Worm (Caenorhabditis elegans) whole organism, L2 larva: ENCODE measurements around the gene fbxa-45.

Experiments
- C34F6.9 ChIP-seq: fragments of 150-350 bp; optimal IDR thresholded peaks from 2 replicates; lab custom pipeline; 2014; ENCODE audit warnings: missing biosample characterization, missing genetic modification characterization
- F13H6.1 ChIP-seq: sonication (generic microtip); optimal IDR thresholded peaks from 2 replicates; lab custom pipeline; 2016; ENCODE audit warnings: missing genetic modification characterization, missing compliant biosample characterization
- R02D3.7 ChIP-seq: fragments of 150-350 bp; optimal IDR thresholded peaks from 2 replicates; lab custom pipeline; 2014; ENCODE audit warnings: missing biosample characterization, missing genetic modification characterization
- ZK546.5 ChIP-seq: sonication (generic microtip); optimal IDR thresholded peaks from 2 replicates; lab custom pipeline; 2017; ENCODE audit warnings: missing biosample characterization, missing genetic modification characterization
- alr-1 ChIP-seq: fragments of 150-350 bp; optimal IDR thresholded peaks from 2 replicates; lab custom pipeline; 2014; ENCODE audit warnings: missing biosample characterization, missing genetic modification characterization
- ama-1 ChIP-seq: fragments of 150-350 bp; optimal IDR thresholded peaks from 2 replicates; lab custom pipeline; 2018; ENCODE audit warnings: inconsistent platforms
- ceh-16 ChIP-seq: fragments of 150-350 bp; optimal IDR thresholded peaks from 2 replicates; lab custom pipeline; 2014; ENCODE audit warnings: missing biosample characterization, missing genetic modification characterization
- crh-2 ChIP-seq: sonication (generic microtip); optimal IDR thresholded peaks from 2 replicates; lab custom pipeline; 2017; ENCODE audit warnings: missing biosample characterization, missing genetic modification characterization
- dmd-4 ChIP-seq: sonication (generic microtip); optimal IDR thresholded peaks from 2 replicates; lab custom pipeline; 2017; ENCODE audit warnings: missing biosample characterization, missing genetic modification characterization
- egl-27 ChIP-seq: sonication (generic microtip); optimal IDR thresholded peaks from 3 replicates; lab custom pipeline; 2017; ENCODE audit warnings: missing biosample characterization, missing genetic modification reagents, missing genetic modification characterization
- elt-1 ChIP-seq: fragments of 150-350 bp; optimal IDR thresholded peaks from 2 replicates; lab custom pipeline; 2014; ENCODE audit warnings: missing biosample characterization, missing genetic modification characterization
- elt-3 ChIP-seq: sonication (generic microtip); optimal IDR thresholded peaks from 2 replicates; lab custom pipeline; 2017; ENCODE audit warnings: missing biosample characterization, missing genetic modification characterization
- fos-1 ChIP-seq: fragments of 150-350 bp; optimal IDR thresholded peaks from 2 replicates; lab custom pipeline; 2014; ENCODE audit warnings: missing biosample characterization, missing genetic modification characterization
- gmeb-1 ChIP-seq: fragments of 150-350 bp; optimal IDR thresholded peaks from 2 replicates; lab custom pipeline; 2014; ENCODE audit warnings: missing biosample characterization, missing genetic modification characterization
- lin-39 ChIP-seq: fragments of 150-350 bp; optimal IDR thresholded peaks from 2 replicates; lab custom pipeline; 2014; ENCODE audit warnings: missing biosample characterization, missing genetic modification reagents, missing genetic modification characterization
- lsy-2 ChIP-seq, 2 experiments: fragments of 150-350 bp in 1 of 2; sonication (generic microtip) in 1 of 2; optimal IDR thresholded peaks; 2 replicates each; lab custom pipeline; 2014 to 2017; ENCODE audit warnings: missing biosample characterization in 2 of 2, missing genetic modification characterization in 2 of 2
- mab-5 ChIP-seq: fragments of 150-350 bp; optimal IDR thresholded peaks from 2 replicates; lab custom pipeline; 2014; ENCODE audit warnings: missing biosample characterization, missing genetic modification characterization
- mbf-1 ChIP-seq: sonication (generic microtip); optimal IDR thresholded peaks from 2 replicates; lab custom pipeline; 2017; ENCODE audit warnings: missing biosample characterization, missing genetic modification characterization
- mdl-1 ChIP-seq, 2 experiments: fragments of 150-350 bp in 1 of 2; sonication (generic microtip) in 1 of 2; optimal IDR thresholded peaks; 2 replicates each; lab custom pipeline; 2017; ENCODE audit warnings: missing biosample characterization in 2 of 2, missing genetic modification characterization in 2 of 2
- nhr-10 ChIP-seq: sonication (generic microtip); optimal IDR thresholded peaks from 2 replicates; lab custom pipeline; 2017; ENCODE audit warnings: missing biosample characterization, missing genetic modification characterization
- nhr-12 ChIP-seq: fragments of 150-350 bp; optimal IDR thresholded peaks from 2 replicates; lab custom pipeline; 2014; ENCODE audit warnings: missing biosample characterization, missing genetic modification characterization
- nhr-129 ChIP-seq: fragments of 150-350 bp; optimal IDR thresholded peaks from 2 replicates; lab custom pipeline; 2014; ENCODE audit warnings: missing biosample characterization, missing genetic modification characterization
- nhr-21 ChIP-seq: fragments of 150-350 bp; optimal IDR thresholded peaks from 2 replicates; lab custom pipeline; 2014; ENCODE audit warnings: missing biosample characterization, missing genetic modification characterization
- nhr-23 ChIP-seq: fragments of 150-350 bp; optimal IDR thresholded peaks from 2 replicates; lab custom pipeline; 2014; ENCODE audit warnings: missing biosample characterization, missing genetic modification reagents, missing genetic modification characterization
- nhr-237 ChIP-seq: fragments of 150-350 bp; optimal IDR thresholded peaks from 2 replicates; lab custom pipeline; 2014; ENCODE audit warnings: missing biosample characterization, missing genetic modification characterization
- nhr-25 ChIP-seq: fragments of 150-350 bp; sonication (generic microtip); optimal IDR thresholded peaks from 3 replicates; lab custom pipeline; 2014; ENCODE audit warnings: missing biosample characterization, missing genetic modification characterization
- nhr-6 ChIP-seq: fragments of 150-350 bp; optimal IDR thresholded peaks from 2 replicates; lab custom pipeline; 2014; ENCODE audit warnings: missing biosample characterization, missing genetic modification characterization
- nhr-77 ChIP-seq: fragments of 150-350 bp; optimal IDR thresholded peaks from 2 replicates; lab custom pipeline; 2014; ENCODE audit warnings: missing biosample characterization, missing genetic modification characterization
- peb-1 ChIP-seq: fragments of 150-350 bp; optimal IDR thresholded peaks from 2 replicates; lab custom pipeline; 2014; ENCODE audit warnings: missing biosample characterization, missing genetic modification characterization
- sem-4 ChIP-seq: fragments of 150-350 bp; optimal IDR thresholded peaks from 2 replicates; lab custom pipeline; 2014; ENCODE audit warnings: missing biosample characterization, missing genetic modification reagents, missing genetic modification characterization
- sma-3 ChIP-seq: sonication (generic microtip); optimal IDR thresholded peaks from 2 replicates; lab custom pipeline; 2016; ENCODE audit warnings: missing genetic modification reagents, missing genetic modification characterization, missing compliant biosample characterization
- snpc-4 ChIP-seq: fragments of 150-350 bp; optimal IDR thresholded peaks from 2 replicates; lab custom pipeline; 2014; ENCODE audit warnings: missing biosample characterization, missing genetic modification characterization
- unc-39 ChIP-seq: fragments of 150-350 bp; optimal IDR thresholded peaks from 2 replicates; lab custom pipeline; 2014; ENCODE audit warnings: missing biosample characterization, missing genetic modification characterization
- unc-55 ChIP-seq: fragments of 150-350 bp; sonication (generic microtip); optimal IDR thresholded peaks from 3 replicates; lab custom pipeline; 2014; ENCODE audit warnings: missing biosample characterization, missing genetic modification reagents, missing genetic modification characterization
- unc-62 ChIP-seq: fragments of 150-350 bp; optimal IDR thresholded peaks from 2 replicates; lab custom pipeline; 2014; ENCODE audit warnings: missing biosample characterization, missing genetic modification reagents, missing genetic modification characterization
- zag-1 ChIP-seq: fragments of 150-350 bp; optimal IDR thresholded peaks from 2 replicates; lab custom pipeline; 2014; ENCODE audit warnings: missing biosample characterization, missing genetic modification characterization
- ztf-11 ChIP-seq: sonication (generic microtip); optimal IDR thresholded peaks from 2 replicates; lab custom pipeline; 2017; ENCODE audit warnings: missing biosample characterization, missing genetic modification characterization
- ztf-4 ChIP-seq: fragments of 150-350 bp; optimal IDR thresholded peaks from 2 replicates; lab custom pipeline; 2014; ENCODE audit warnings: missing biosample characterization, missing genetic modification characterization

The fbxa-45 gene

ce11 chrV:16880679-16881078 is 18.6 kb downstream of the fbxa-45 start, which contains the start of gene F09C6.14:
Gene F09C6.14, plus strand, starts transcription at chrV:16880979.
- TF ChIP-seq ztf-4 (tag; lab: Kevin White, UChicago) (no peak), zag-1 (tag; lab: Kevin White, UChicago) (no peak), mab-5 (tag; lab: Kevin White, UChicago) (no peak), elt-3 (tag; lab: Kevin White, UChicago) (no peak), lin-39 (tag; lab: Kevin White, UChicago) (no peak), nhr-10 (tag; lab: Kevin White, UChicago) (no peak), mdl-1 (tag; optimal IDR thresholded peaks at IDR 0.05; lab: Kevin White, UChicago) (no peak), nhr-129 (tag; lab: Kevin White, UChicago) (no peak), nhr-21 (tag; lab: Kevin White, UChicago) (no peak), dmd-4 (tag; lab: Kevin White, UChicago) (no peak), unc-55 (GFP tag; lab: Kevin White, UChicago) (no peak), lsy-2 (tag; optimal IDR thresholded peaks at IDR 0.05; lab: Kevin White, UChicago) (no peak), crh-2 (tag; lab: Kevin White, UChicago) (no peak), nhr-77 (no peak), nhr-12 (tag; lab: Kevin White, UChicago) (no peak), F13H6.1 (tag; lab: Kevin White, UChicago) (no peak)

DNA sequence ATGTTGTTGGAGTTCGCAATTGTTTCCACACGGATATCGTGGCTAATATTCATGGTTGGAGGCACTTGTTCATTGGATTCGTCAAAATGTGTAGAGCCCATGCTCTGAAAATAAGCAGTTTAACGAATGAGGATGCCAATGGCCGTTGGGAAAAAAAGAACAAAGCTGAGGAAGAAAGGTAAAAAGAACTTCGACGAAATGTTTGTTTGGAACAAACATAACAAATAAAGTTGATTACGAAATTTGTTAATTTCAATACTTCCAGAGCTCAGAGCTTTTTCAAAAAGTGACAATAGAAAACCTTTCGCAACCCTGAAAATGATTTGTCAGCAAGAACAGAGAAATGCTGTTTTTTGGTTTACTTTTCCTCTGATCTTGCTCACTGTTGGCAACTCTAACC is 19.2 kb downstream of the fbxa-45 start, which contains the start of gene F09C6.3:
Gene F09C6.3 (minus strand): TSS at position 101 of the 400 bp plus-strand sequence.
- no peak for TF ChIP-seq ama-1
- no peak for TF ChIP-seq nhr-25 (tag; lab: Kevin White, UChicago)
- no peak for TF ChIP-seq unc-55 (GFP tag; lab: Kevin White, UChicago)
- TF ChIP-seq nhr-237 (tag; lab: Kevin White, UChicago): no peak

DNA sequence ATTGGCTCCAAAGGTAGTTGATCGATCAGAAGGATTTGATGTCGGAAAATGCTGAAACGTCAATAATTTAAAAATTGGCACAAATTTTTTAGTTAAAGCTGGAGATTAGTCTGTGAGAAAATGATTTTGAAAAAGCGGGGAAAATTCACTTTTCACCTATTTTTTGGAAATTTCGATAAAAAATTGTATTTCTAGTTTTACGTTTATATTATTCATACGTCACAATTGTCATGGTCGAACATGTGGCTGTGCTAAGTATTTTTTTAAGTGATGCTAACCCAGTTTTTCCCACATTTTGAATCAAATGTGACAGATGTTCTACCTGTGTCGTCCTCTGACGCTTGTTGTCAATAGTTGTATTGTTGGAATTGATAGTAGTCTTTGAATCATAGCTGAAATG is 19.7 kb downstream of the fbxa-45 start:
- TF ChIP-seq elt-1 (tag; lab: Kevin White, UChicago) (no peak), gmeb-1 (tag; lab: Kevin White, UChicago) (no peak), mbf-1 (no peak), unc-62 (GFP tag; lab: Kevin White, UChicago) (no peak), sem-4 (tag; lab: Kevin White, UChicago) (no peak), mab-5 (tag; lab: Kevin White, UChicago) (no peak), alr-1 (no peak), ceh-16 (tag; lab: Kevin White, UChicago) (no peak), unc-55 (GFP tag; lab: Kevin White, UChicago) (no peak), nhr-23 (tag; lab: Kevin White, UChicago) (no peak), nhr-25 (tag; lab: Kevin White, UChicago) (no peak), ztf-4 (tag; lab: Kevin White, UChicago) (no peak), unc-39 (tag; lab: Kevin White, UChicago) (no peak), ztf-11 (no peak), snpc-4 (tag; lab: Kevin White, UChicago) (no peak), nhr-237 (tag; lab: Kevin White, UChicago) (no peak), egl-27 (no peak), ama-1 (no peak)

DNA sequence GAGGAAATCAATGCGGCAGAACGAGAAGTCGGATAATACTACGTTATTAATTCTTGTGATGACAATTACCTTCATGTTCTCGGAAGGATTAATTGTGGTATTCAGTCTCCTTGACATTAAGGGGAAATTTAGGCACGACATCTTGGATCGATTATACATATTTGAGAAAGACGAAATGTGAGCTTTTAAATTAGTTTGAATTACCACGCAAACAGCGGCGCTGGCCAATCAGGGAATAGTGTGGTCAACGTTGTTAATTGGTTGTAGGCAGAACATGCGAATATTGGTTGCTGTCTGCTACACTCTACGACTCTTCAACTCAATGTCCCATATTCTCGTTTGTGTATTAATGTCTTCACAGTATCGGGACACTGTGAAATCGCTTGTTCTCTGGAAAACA is 24.3 kb downstream of the fbxa-45 start, which contains the start of gene F49A5.10:
Gene F49A5.10 (plus strand): TSS at position 301 of the 400 bp plus-strand sequence.
- no peak for TF ChIP-seq ztf-11
- TF ChIP-seq snpc-4 (tag; lab: Kevin White, UChicago): no peak
- no peak for TF ChIP-seq peb-1 (tag; lab: Kevin White, UChicago)
- no peak for TF ChIP-seq lin-39 (tag; lab: Kevin White, UChicago)
- no peak for TF ChIP-seq nhr-21 (tag; lab: Kevin White, UChicago)
- TF ChIP-seq C34F6.9 (tag; lab: Kevin White, UChicago): no peak
- no peak for TF ChIP-seq R02D3.7 (tag; lab: Kevin White, UChicago)
- no peak for TF ChIP-seq mbf-1
- TF ChIP-seq alr-1: no peak
- TF ChIP-seq nhr-12 (tag; lab: Kevin White, UChicago): no peak
- no peak for TF ChIP-seq fos-1 (tag; lab: Kevin White, UChicago)
- TF ChIP-seq lsy-2 (tag; optimal IDR thresholded peaks at IDR 0.05; lab: Kevin White, UChicago): no peak
- no peak for TF ChIP-seq unc-39 (tag; lab: Kevin White, UChicago)
- TF ChIP-seq unc-55 (GFP tag; lab: Kevin White, UChicago): no peak

DNA sequence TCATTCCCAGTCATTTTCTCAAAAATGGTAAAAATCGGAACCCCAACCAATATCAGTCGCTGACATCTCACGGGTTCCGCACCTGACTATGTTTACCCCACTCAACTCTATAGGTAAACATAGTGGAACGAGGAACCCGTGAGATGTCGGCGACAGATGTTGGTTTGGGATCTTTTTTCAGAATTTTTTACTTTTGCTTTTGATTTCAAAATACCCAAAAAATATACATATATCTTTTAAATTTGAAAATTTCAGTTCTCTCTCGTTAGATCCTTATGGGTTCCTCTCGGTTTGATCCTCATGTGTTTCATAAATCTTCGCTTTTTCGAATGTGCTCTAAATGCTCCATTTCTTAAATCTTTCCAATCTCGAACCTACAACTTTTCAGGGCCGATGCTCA is 25.6 kb downstream of the fbxa-45 start, which contains the start of gene srw-23:
Gene srw-23 (plus strand): TSS at position 301 of the 400 bp plus-strand sequence.
- no peak for TF ChIP-seq F13H6.1 (tag; lab: Kevin White, UChicago)
- no peak for TF ChIP-seq nhr-77
- TF ChIP-seq nhr-21 (tag; lab: Kevin White, UChicago): no peak
- no peak for TF ChIP-seq R02D3.7 (tag; lab: Kevin White, UChicago)
- TF ChIP-seq nhr-129 (tag; lab: Kevin White, UChicago): no peak
- TF ChIP-seq sma-3 (GFP tag; lab: Kevin White, UChicago): no peak
- no peak for TF ChIP-seq sem-4 (tag; lab: Kevin White, UChicago)
- no peak for TF ChIP-seq snpc-4 (tag; lab: Kevin White, UChicago)
- TF ChIP-seq ztf-4 (tag; lab: Kevin White, UChicago): no peak
- no peak for TF ChIP-seq ZK546.5 (tag; lab: Kevin White, UChicago)
- no peak for TF ChIP-seq alr-1
- no peak for TF ChIP-seq lsy-2 (tag; optimal IDR thresholded peaks at IDR 0.05; lab: Kevin White, UChicago)
- no peak for TF ChIP-seq nhr-6 (tag; lab: Kevin White, UChicago)
- no peak for TF ChIP-seq ceh-16 (tag; lab: Kevin White, UChicago)
